Worm (Caenorhabditis elegans) whole organism, L1 larva: ENCODE measurements around the gene sec-61.A.

Source experiments
- C16A3.4 ChIP-seq: fragments of 150-350 bp; optimal IDR thresholded peaks from 2 replicates; lab custom pipeline; 2014; ENCODE audit warnings: missing biosample characterization, missing genetic modification characterization
- dpl-1 ChIP-seq, 3 experiments: fragments of 150-350 bp in 2 of 3; sonication (generic microtip) in 1 of 3; optimal IDR thresholded peaks; 2 replicates each; lab custom pipeline; 2014 to 2017; ENCODE audit warnings: missing biosample characterization in 3 of 3, missing genetic modification characterization in 3 of 3, missing genetic modification reagents in 3 of 3
- elt-2 ChIP-seq: sonication (generic microtip); optimal IDR thresholded peaks from 2 replicates; lab custom pipeline; 2016; ENCODE audit warnings: missing genetic modification characterization, mild to moderate bottlenecking, inconsistent platforms, missing compliant biosample characterization, missing genetic modification reagents
- elt-3 ChIP-seq, 6 experiments: fragments of 150-350 bp in 1 of 6; sonication (generic microtip); optimal IDR thresholded peaks; 2 replicates each; lab custom pipeline; 2017 to 2018; ENCODE audit warnings: missing biosample characterization in 6 of 6, missing genetic modification characterization in 6 of 6, inconsistent platforms in 1 of 6
- fos-1 ChIP-seq: fragments of 150-350 bp; optimal IDR thresholded peaks from 2 replicates; lab custom pipeline; 2014; ENCODE audit warnings: missing biosample characterization, missing genetic modification characterization
- hpl-2 ChIP-seq: fragments of 150-350 bp; optimal IDR thresholded peaks from 2 replicates; lab custom pipeline; 2014; ENCODE audit warnings: missing biosample characterization, missing genetic modification reagents, missing genetic modification characterization
- jun-1 ChIP-seq: fragments of 150-350 bp; optimal IDR thresholded peaks from 2 replicates; lab custom pipeline; 2014; ENCODE audit warnings: missing biosample characterization, missing genetic modification reagents, missing genetic modification characterization
- mdl-1 ChIP-seq, 2 experiments: fragments of 150-350 bp; optimal IDR thresholded peaks; 2 replicates each; lab custom pipeline; 2014 to 2017; ENCODE audit warnings: missing biosample characterization in 2 of 2, missing genetic modification characterization in 2 of 2, inconsistent platforms in 1 of 2
- nhr-11 ChIP-seq: fragments of 150-350 bp; optimal IDR thresholded peaks from 2 replicates; lab custom pipeline; 2014; ENCODE audit warnings: missing biosample characterization, missing genetic modification characterization
- nhr-28 ChIP-seq: fragments of 150-350 bp; optimal IDR thresholded peaks from 2 replicates; lab custom pipeline; 2014; ENCODE audit warnings: missing biosample characterization, missing genetic modification characterization
- sup-37 ChIP-seq: fragments of 200-800 bp; sonication (Bioruptor generic); optimal IDR thresholded peaks from 2 replicates; lab custom pipeline; 2018; ENCODE audit warnings: mild to moderate bottlenecking, missing genetic modification characterization, missing compliant biosample characterization
- tbx-2 ChIP-seq: sonication (generic microtip); optimal IDR thresholded peaks from 2 replicates; lab custom pipeline; 2016; ENCODE audit warnings: missing genetic modification characterization, missing compliant biosample characterization
- xbp-1 ChIP-seq: sonication (generic microtip); optimal IDR thresholded peaks from 2 replicates; lab custom pipeline; 2016; ENCODE audit warnings: missing genetic modification characterization, missing compliant biosample characterization
- zag-1 ChIP-seq: fragments of 150-350 bp; optimal IDR thresholded peaks from 2 replicates; lab custom pipeline; 2014; ENCODE audit warnings: missing biosample characterization, missing genetic modification characterization

DNA sequence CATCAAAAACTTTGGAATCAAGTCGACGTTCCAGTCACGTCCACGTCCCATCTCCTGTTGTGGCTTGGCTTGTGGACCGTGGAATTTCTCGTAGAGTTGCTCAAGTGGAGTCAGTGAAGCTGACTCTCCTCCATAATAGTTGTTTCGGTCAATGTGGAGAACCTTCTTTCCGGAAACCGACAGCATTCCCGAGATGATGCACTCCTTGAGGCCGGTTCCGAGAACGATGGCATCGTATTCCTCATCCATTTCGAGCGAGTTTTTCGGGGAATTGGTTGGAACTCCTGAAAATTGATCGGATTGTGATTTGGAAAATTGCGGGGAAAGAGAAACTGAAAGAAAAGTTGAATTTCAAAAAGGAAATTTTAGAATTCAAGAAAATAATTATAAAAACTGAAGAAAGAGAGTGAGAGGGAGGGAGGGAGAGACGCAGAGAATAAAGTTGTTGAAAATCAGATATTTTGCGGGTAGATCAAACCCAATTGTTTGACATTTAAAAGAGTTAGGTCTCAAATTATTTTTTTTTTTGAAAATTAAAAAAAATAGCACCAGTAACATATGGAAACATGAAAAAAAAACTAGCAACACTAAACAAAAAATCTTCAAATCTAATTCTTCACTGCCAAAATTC, 32.3 kb downstream of the sec-61.A start, which contains the start of gene gdi-1:
- no peak for TF ChIP-seq sup-37 (GFP tag; lab: Kevin White, UChicago)
- no peak for TF ChIP-seq jun-1
- TF ChIP-seq nhr-11 (tag; lab: Kevin White, UChicago), result no peak
- TF ChIP-seq xbp-1 (tag; lab: Kevin White, UChicago), result no peak
- TF ChIP-seq zag-1, result no peak
- TF ChIP-seq tbx-2 (tag; lab: Kevin White, UChicago), result no peak
- no peak for TF ChIP-seq elt-2
- no peak for TF ChIP-seq hpl-2 (GFP tag; lab: Kevin White, UChicago)
- TF ChIP-seq fos-1 (tag; lab: Kevin White, UChicago), result no peak
- no peak for TF ChIP-seq nhr-28 (tag; lab: Kevin White, UChicago)
- TF ChIP-seq elt-3 (tag; optimal IDR thresholded peaks at IDR 0.05; lab: Kevin White, UChicago), result no peak
- no peak for TF ChIP-seq C16A3.4 (tag; lab: Kevin White, UChicago)
- TF ChIP-seq mdl-1 (tag; optimal IDR thresholded peaks at IDR 0.05; lab: Kevin White, UChicago), result no peak
- no peak for TF ChIP-seq dpl-1 (GFP tag; optimal IDR thresholded peaks at IDR 0.05; lab: Kevin White, UChicago)
